Worm (Caenorhabditis elegans): ENCODE measurements around the gene W02F12.4.

DNA sequence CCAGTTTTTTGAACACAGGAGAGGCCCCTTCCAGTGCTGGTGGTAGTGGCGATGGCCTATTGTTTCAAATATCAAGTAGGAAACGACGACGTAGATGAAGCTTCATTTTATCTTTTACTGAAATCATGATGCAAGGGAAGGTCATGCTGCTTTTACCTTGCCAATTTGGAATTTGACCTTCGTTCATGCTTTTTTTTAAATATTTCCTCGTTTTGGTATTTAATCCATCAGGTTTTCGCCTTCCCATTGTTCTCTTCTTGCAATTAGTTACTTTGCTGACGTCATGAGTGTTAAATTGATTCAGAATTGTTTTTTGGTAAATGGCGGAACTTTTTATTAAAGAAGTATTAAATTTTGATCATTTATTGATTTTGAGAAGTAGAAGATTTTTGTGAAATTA is 29.4 kb upstream of the W02F12.4 start:
- TF ChIP-seq ztf-11 (tag; optimal IDR thresholded peaks at IDR 0.05): no peak
- no peak for TF ChIP-seq blmp-1 (tag; optimal IDR thresholded peaks at IDR 0.05)
- TF ChIP-seq cnd-1 (tag; optimal IDR thresholded peaks at IDR 0.05): no peak
